Worm (Caenorhabditis elegans): Measurements from ENCODE around the gene nhr-60.
"Not testable (repeated sequence)": the region's sequence is repeated elsewhere in the genome, so short reads cannot be mapped to it uniquely, and the experiment has no call there.

DNA sequence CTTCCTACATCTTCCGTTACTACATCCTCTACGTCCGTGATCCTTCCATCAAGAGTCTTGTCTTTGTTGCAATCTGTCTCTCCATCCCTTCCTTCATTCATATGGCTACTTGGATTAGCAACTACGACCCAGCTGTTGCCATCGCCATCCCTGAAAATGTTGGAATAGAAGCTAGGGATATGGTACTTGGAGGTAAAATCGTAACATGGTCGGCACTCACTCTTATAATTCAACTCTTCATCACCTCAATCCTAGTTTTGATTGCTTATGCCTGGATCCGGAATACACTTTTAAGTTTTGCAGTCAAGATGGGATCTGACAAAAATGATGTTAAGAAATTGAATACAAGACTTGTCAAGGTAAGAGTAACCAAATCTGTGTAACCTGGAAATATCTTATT, 30.7 kb upstream of the nhr-60 start, which contains the start of gene T26E4.18:
- TF ChIP-seq aha-1 (tag; optimal IDR thresholded peaks at IDR 0.05); nhr-85 (tag); nhr-47 (tag; optimal IDR thresholded peaks at IDR 0.05); nhr-11 (tag; optimal IDR thresholded peaks at IDR 0.05); ceh-90 (tag; optimal IDR thresholded peaks at IDR 0.05); nhr-90 (tag; optimal IDR thresholded peaks at IDR 0.05; ENCODE audit: poor library complexity); snu-23 (GFP tag; optimal IDR thresholded peaks at IDR 0.05); snpc-4 (tag; optimal IDR thresholded peaks at IDR 0.05); dpl-1 (GFP tag; optimal IDR thresholded peaks at IDR 0.05); aly-2 (tag; optimal IDR thresholded peaks at IDR 0.05); nhr-237 (tag; optimal IDR thresholded peaks at IDR 0.05); grh-1 (GFP tag; IDR thresholded peaks at IDR 0.05); lir-3 (tag; optimal IDR thresholded peaks at IDR 0.05; ENCODE audit: poor library complexity): not testable (repeated sequence)

All from whole organism, L1 larva.